Worm (Caenorhabditis elegans) whole organism, dauer: ENCODE measurements around the gene F40G9.17.

Experiments used
- unc-62 ChIP-seq: sonication (generic microtip); optimal IDR thresholded peaks from 2 replicates; lab custom pipeline; 2017; ENCODE audit warnings: missing biosample characterization, missing genetic modification reagents, missing genetic modification characterization

The F40G9.17 gene

ce11 chrIII:177715-178114, 16.5 kb upstream of the F40G9.17 start, which contains the start of gene F40G9.14:
Gene F40G9.14 (minus strand): TSS chrIII:177815.
- TF ChIP-seq unc-62, result no peak

ce11 chrIII:178126-178525, 16.1 kb upstream of the F40G9.17 start:
- TF ChIP-seq unc-62, result no peak

ce11 chrIII:179123-179592, 15.1 kb upstream of the F40G9.17 start, which contains the start of gene F40G9.6:
Gene F40G9.6 (plus strand): TSS chrIII:179542.
- no peak for TF ChIP-seq unc-62

- no peak for TF ChIP-seq unc-62
Observed at ce11 chrIII:180963-181362, 13.3 kb upstream of the F40G9.17 start, which contains the start of gene F40G9.5. Gene F40G9.5 (plus strand): TSS chrIII:181263.

ce11 chrIII:182080-182479, 12.2 kb upstream of the F40G9.17 start, which contains the start of gene F40G9.15:
Gene F40G9.15 (plus strand): TSS chrIII:182380.
- no peak for TF ChIP-seq unc-62

ce11 chrIII:183072-183471, 11.2 kb upstream of the F40G9.17 start:
- TF ChIP-seq unc-62, result no peak

ce11 chrIII:184335-184734, 9.9 kb upstream of the F40G9.17 start:
- TF ChIP-seq unc-62, result no peak

- no peak for TF ChIP-seq unc-62
Observed at ce11 chrIII:187829-188228, 6.4 kb upstream of the F40G9.17 start, which contains the start of gene mxl-2. Gene mxl-2 (minus strand): TSS chrIII:188131.

ce11 chrIII:188426-188888, 5.8 kb upstream of the F40G9.17 start, which contains the start of gene ubc-20:
Gene ubc-20 (plus strand): TSS chrIII:188838.
- no peak for TF ChIP-seq unc-62

ce11 chrIII:189280-189679, 5.0 kb upstream of the F40G9.17 start:
- no peak for TF ChIP-seq unc-62

- no peak for TF ChIP-seq unc-62
Observed at ce11 chrIII:190686-191085, 3.6 kb upstream of the F40G9.17 start, which contains the start of gene cox-17. Gene cox-17 (plus strand): TSS chrIII:190986.

ce11 chrIII:191803-192202, 2.5 kb upstream of the F40G9.17 start, which contains the start of gene sec-20:
Gene sec-20 (plus strand): TSS chrIII:192103.
- TF ChIP-seq unc-62, result no peak

- no peak for TF ChIP-seq unc-62
Observed at ce11 chrIII:203953-204352, 9.7 kb downstream of the F40G9.17 start.

- TF ChIP-seq unc-62, result no peak
Observed at ce11 chrIII:207023-207422, 12.8 kb downstream of the F40G9.17 start, which contains the start of gene W10C4.1. Gene W10C4.1 (minus strand): TSS chrIII:207123.

- no peak for TF ChIP-seq unc-62
Observed at ce11 chrIII:208793-209694, 14.8 kb downstream of the F40G9.17 start.

ce11 chrIII:209695-210091, 15.4 kb downstream of the F40G9.17 start, which contains the start of gene klp-20:
Gene klp-20 (plus strand): TSS chrIII:209992.
- no peak for TF ChIP-seq unc-62

- TF ChIP-seq unc-62, result no peak
Observed at ce11 chrIII:211387-211786, 17.1 kb downstream of the F40G9.17 start.
